Worm (Caenorhabditis elegans) whole organism, early embryonic: ENCODE data around the gene clec-121.

ENCODE experiments used
- B0310.2 ChIP-seq: sonication (generic microtip); optimal IDR thresholded peaks from 2 replicates; lab custom pipeline; 2016; ENCODE audit warnings: mild to moderate bottlenecking, missing genetic modification characterization, missing compliant biosample characterization
- F13C5.2 ChIP-seq: sonication (generic microtip); optimal IDR thresholded peaks from 2 replicates; lab custom pipeline; 2017; ENCODE audit warnings: mild to moderate bottlenecking, missing genetic modification characterization, inconsistent platforms, missing compliant biosample characterization
- aly-1 ChIP-seq: sonication (generic microtip); optimal IDR thresholded peaks from 2 replicates; lab custom pipeline; 2016; ENCODE audit warnings: missing genetic modification characterization, missing compliant biosample characterization
- ama-1 ChIP-seq: fragments of 150-350 bp; optimal IDR thresholded peaks from 2 replicates; lab custom pipeline; 2014
- ceh-13 ChIP-seq: fragments of 200-800 bp; sonication (Bioruptor generic); optimal IDR thresholded peaks from 2 replicates; lab custom pipeline; 2018; ENCODE audit warnings: mild to moderate bottlenecking, missing genetic modification characterization, missing compliant biosample characterization
- ceh-36 ChIP-seq: sonication (generic microtip); optimal IDR thresholded peaks from 2 replicates; lab custom pipeline; 2016; ENCODE audit warnings: missing genetic modification characterization, inconsistent platforms, missing compliant biosample characterization
- ets-7 ChIP-seq: sonication (generic microtip); optimal IDR thresholded peaks from 2 replicates; lab custom pipeline; 2016; ENCODE audit warnings: missing genotype, missing genetic modification characterization, missing compliant biosample characterization
- flt-1 ChIP-seq: fragments of 200-800 bp; sonication (Bioruptor generic); IDR thresholded peaks from 2 replicates; pipeline ENCODE4 v1.3.6; 2022; ENCODE audit warnings: missing genetic modification characterization, missing compliant biosample characterization
- hmbx-1 ChIP-seq: sonication (generic microtip); optimal IDR thresholded peaks from 2 replicates; lab custom pipeline; 2016; ENCODE audit warnings: mild to moderate bottlenecking, missing genetic modification characterization, missing compliant biosample characterization
- hmg-4 ChIP-seq: fragments of 200-800 bp; sonication (Bioruptor generic); optimal IDR thresholded peaks from 2 replicates; lab custom pipeline; 2018; ENCODE audit warnings: mild to moderate bottlenecking, missing genetic modification characterization, missing compliant biosample characterization
- hnd-1 ChIP-seq: sonication (generic microtip); optimal IDR thresholded peaks from 2 replicates; lab custom pipeline; 2016; ENCODE audit warnings: missing genetic modification characterization, missing compliant biosample characterization
- pes-1 ChIP-seq: fragments of 200-800 bp; sonication (Bioruptor generic); IDR thresholded peaks from 2 replicates; pipeline ENCODE4 v1.3.6; 2022; ENCODE audit warnings: missing genetic modification reagents, missing genetic modification characterization, missing compliant biosample characterization
- scrt-1 ChIP-seq: fragments of 200-800 bp; sonication (Bioruptor generic); IDR thresholded peaks from 2 replicates; pipeline ENCODE4 v1.3.6; 2022; ENCODE audit warnings: missing genetic modification characterization, missing compliant biosample characterization
- sea-1 ChIP-seq: fragments of 200-800 bp; sonication (Bioruptor generic); conservative IDR thresholded peaks from 2 replicates; pipeline ENCODE4 v1.3.6; 2022; ENCODE audit warnings: missing genetic modification characterization, missing compliant biosample characterization
- tbx-11 ChIP-seq: fragments of 200-800 bp; sonication (Bioruptor generic); IDR thresholded peaks from 2 replicates; pipeline ENCODE4 v1.3.6; 2022; ENCODE audit warnings: missing genetic modification characterization, missing compliant biosample characterization
- tbx-37 ChIP-seq: fragments of 200-800 bp; sonication (Bioruptor generic); conservative IDR thresholded peaks from 2 replicates; pipeline ENCODE4 v1.3.6; 2022; ENCODE audit warnings: missing genetic modification reagents, missing genetic modification characterization, missing compliant biosample characterization
- tra-4 ChIP-seq: sonication (generic microtip); optimal IDR thresholded peaks from 2 replicates; lab custom pipeline; 2017; ENCODE audit warnings: missing genetic modification characterization, missing compliant biosample characterization

clec-121 gene

DNA sequence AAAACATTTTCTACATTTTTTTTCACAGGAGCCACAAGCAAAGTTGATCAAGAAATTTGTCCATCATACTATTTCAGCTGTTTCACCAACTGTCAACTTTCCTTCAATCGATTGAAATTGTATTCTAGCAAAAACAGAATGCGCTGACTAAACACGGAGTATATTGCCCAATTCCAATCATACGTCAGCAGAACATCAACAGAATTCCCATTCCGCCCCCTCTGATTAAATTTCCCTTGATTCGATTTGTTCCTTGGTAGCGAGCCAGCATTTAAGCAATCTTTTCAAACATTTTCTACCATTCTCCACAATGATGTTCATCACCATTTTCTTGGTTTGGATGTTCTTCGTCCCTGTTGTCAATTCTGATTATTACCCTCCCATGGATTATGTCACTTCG is 43.7 kb downstream of the clec-121 start, which contains the start of gene T10D4.15:
Gene T10D4.15, plus strand, starts transcription at position 301 of the 400 bp plus-strand sequence.
- TF ChIP-seq flt-1 (GFP tag; lab: Robert Waterston, UW) (no peak), ceh-36 (no peak), hmbx-1 (tag; lab: Kevin White, UChicago) (no peak), tbx-37 (GFP tag; lab: Robert Waterston, UW) (no peak), F13C5.2 (tag; lab: Kevin White, UChicago) (no peak), ets-7 (tag; lab: Kevin White, UChicago) (no peak), scrt-1 (GFP tag; lab: Robert Waterston, UW) (no peak), tra-4 (tag; lab: Kevin White, UChicago) (no peak), sea-1 (GFP tag; lab: Robert Waterston, UW) (no peak), hmg-4 (GFP tag; lab: Kevin White, UChicago) (no peak), hnd-1 (tag; lab: Kevin White, UChicago) (no peak), ama-1 (lab: Kevin White, UChicago) (no peak), B0310.2 (no peak), tbx-11 (GFP tag; lab: Robert Waterston, UW) (no peak), pes-1 (no peak), aly-1 (tag; lab: Kevin White, UChicago) (no peak)

DNA sequence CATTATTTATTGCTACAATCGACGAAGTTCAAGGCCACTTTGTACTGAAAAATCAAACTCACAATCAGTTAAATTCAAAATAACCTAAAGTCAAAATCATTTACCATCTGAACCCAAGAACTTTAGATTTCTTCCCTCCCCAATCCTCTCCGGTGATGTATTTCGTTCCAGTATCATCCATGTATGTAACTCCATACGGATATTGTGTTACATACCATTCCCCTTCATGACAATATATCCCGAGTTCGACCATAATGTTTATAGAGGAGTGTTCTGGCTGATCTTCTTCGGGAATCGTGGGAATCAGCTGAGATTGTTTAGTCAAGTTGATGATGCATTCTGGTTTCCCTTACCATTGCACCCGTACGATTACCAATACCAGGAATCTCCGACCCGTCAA is 46.3 kb downstream of the clec-121 start:
- no peak for TF ChIP-seq scrt-1 (GFP tag; lab: Robert Waterston, UW)
- no peak for TF ChIP-seq ets-7 (tag; lab: Kevin White, UChicago)
- no peak for TF ChIP-seq ceh-36
- TF ChIP-seq tbx-37 (GFP tag; lab: Robert Waterston, UW): no peak
- no peak for TF ChIP-seq pes-1
- no peak for TF ChIP-seq aly-1 (tag; lab: Kevin White, UChicago)
- TF ChIP-seq flt-1 (GFP tag; lab: Robert Waterston, UW): no peak
- no peak for TF ChIP-seq sea-1 (GFP tag; lab: Robert Waterston, UW)
- no peak for TF ChIP-seq tra-4 (tag; lab: Kevin White, UChicago)
- no peak for TF ChIP-seq hmg-4 (GFP tag; lab: Kevin White, UChicago)
- TF ChIP-seq ceh-13 (GFP tag; lab: Kevin White, UChicago): no peak
- TF ChIP-seq hnd-1 (tag; lab: Kevin White, UChicago): no peak
- no peak for TF ChIP-seq hmbx-1 (tag; lab: Kevin White, UChicago)
- no peak for TF ChIP-seq B0310.2
- no peak for TF ChIP-seq ama-1 (lab: Kevin White, UChicago)

DNA sequence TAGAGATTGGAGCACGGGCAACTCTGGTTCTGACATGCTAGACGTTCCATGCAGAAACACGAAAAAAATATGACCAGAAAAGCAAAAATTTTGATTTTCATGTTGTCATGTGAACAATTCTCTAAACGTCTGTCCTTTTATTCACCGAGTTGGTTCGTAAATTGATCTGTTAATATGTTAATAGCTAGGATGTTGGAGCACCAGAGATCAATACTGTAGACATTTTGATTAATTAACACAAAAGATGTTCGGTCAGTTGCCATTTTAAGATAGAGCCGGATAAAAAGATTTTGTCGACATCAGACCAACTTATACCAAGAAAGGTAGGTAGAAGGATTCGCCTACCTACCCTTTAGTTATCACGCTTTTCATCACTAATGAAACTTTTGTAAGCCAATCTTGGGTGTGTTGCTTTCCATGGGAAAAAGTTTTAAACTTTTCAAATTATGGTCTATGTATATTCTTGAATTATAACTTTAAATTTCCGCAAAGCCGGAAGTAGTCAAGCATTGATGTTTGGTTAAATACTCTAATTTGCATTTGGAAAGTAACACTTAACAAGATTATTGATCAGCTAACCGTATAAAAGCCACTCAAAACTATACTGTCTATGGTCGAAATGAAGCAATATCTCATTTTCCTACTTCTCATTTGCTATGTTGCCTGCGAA is 47.5 kb downstream of the clec-121 start, which contains the start of the genes T10D4.11 and T10D4.1:
Gene T10D4.11, minus strand, starts transcription at position 101 of the 670 bp plus-strand sequence.
Gene T10D4.1, plus strand, starts transcription at position 620 of the 670 bp plus-strand sequence.
- TF ChIP-seq ceh-13 (GFP tag; lab: Kevin White, UChicago) (no peak), aly-1 (tag; lab: Kevin White, UChicago) (no peak), B0310.2 (no peak), sea-1 (GFP tag; lab: Robert Waterston, UW) (no peak), tbx-37 (GFP tag; lab: Robert Waterston, UW) (no peak), hmbx-1 (tag; lab: Kevin White, UChicago) (no peak)

DNA sequence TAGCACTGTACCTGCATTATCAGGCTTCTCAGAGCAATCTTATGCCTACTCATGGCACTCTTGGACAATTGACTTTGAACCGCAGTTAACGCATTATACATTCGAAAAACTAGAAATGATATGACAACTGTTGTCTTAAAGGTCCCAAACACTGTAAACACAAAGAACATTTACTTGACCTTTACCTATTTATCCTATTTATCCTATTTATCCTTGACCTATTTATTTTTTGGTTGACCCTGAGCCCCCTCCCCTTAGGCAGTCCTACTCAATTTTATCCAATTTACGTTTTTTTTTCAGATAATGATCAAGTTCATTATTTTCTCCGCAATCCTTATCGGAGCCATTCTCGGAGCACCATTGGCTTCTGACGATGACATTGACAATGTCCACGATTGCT is 49.5 kb downstream of the clec-121 start, which contains the start of the genes T10D4.14 and T10D4.19:
Gene T10D4.14, minus strand, starts transcription at position 101 of the 400 bp plus-strand sequence.
Gene T10D4.19, plus strand, starts transcription at position 304 of the 400 bp plus-strand sequence.
- TF ChIP-seq aly-1 (tag; lab: Kevin White, UChicago) (no peak), hnd-1 (tag; lab: Kevin White, UChicago) (no peak), flt-1 (GFP tag; lab: Robert Waterston, UW) (no peak), B0310.2 (no peak), ceh-13 (GFP tag; lab: Kevin White, UChicago) (no peak), hmg-4 (GFP tag; lab: Kevin White, UChicago) (no peak), ceh-36 (no peak), scrt-1 (GFP tag; lab: Robert Waterston, UW) (no peak), F13C5.2 (tag; lab: Kevin White, UChicago) (no peak), ets-7 (tag; lab: Kevin White, UChicago) (no peak), tbx-11 (GFP tag; lab: Robert Waterston, UW) (no peak), tra-4 (tag; lab: Kevin White, UChicago) (no peak), sea-1 (GFP tag; lab: Robert Waterston, UW) (no peak), hmbx-1 (tag; lab: Kevin White, UChicago) (no peak), pes-1 (no peak), tbx-37 (GFP tag; lab: Robert Waterston, UW) (no peak), ama-1 (lab: Kevin White, UChicago) (no peak)
